Fruit fly (Drosophila melanogaster) whole organism, embryonic: ENCODE results near the gene CG5846.
A peak's percentile ranks its signal among the peaks of the same experiment; 100 is the strongest.

Experiments
- Antp ChIP-seq: fragments of 200-800 bp; sonication (Bioruptor generic); optimal IDR thresholded peaks from 3 replicates; lab custom pipeline; 2016; ENCODE audit warnings: missing biosample characterization, missing genetic modification characterization
- Asciz ChIP-seq: fragments of 200-800 bp; sonication (Bioruptor generic); optimal IDR thresholded peaks from 2 replicates; lab custom pipeline; 2017; ENCODE audit warnings: missing biosample characterization, mild to moderate bottlenecking, missing genetic modification characterization, missing genetic modification reagents
- Atf-2 ChIP-seq: fragments of 200-800 bp; sonication (Bioruptor generic); optimal IDR thresholded peaks from 2 replicates; lab custom pipeline; 2016; ENCODE audit warnings: missing biosample characterization, missing genetic modification characterization
- Awh ChIP-seq: fragments of 200-800 bp; sonication (Bioruptor generic); IDR thresholded peaks from 2 replicates; pipeline ENCODE4, ENCODE4 v1.3.6; 2022; ENCODE audit warnings: missing biosample characterization, missing genetic modification characterization
- CG11247 ChIP-seq: fragments of 200-800 bp; sonication (Bioruptor generic); IDR thresholded peaks from 2 replicates; pipeline ENCODE4 v1.3.6; 2022; ENCODE audit warnings: missing biosample characterization, missing genetic modification characterization
- CG11723 ChIP-seq: fragments of 200-800 bp; sonication (Bioruptor generic); optimal IDR thresholded peaks from 2 replicates; lab custom pipeline; 2017; ENCODE audit warnings: missing biosample characterization, mild to moderate bottlenecking, missing genetic modification characterization
- CG12219 ChIP-seq: fragments of 200-800 bp; sonication (Bioruptor generic); optimal IDR thresholded peaks from 3 replicates; lab custom pipeline; 2018; ENCODE audit warnings: missing biosample characterization, mild to moderate bottlenecking, missing genetic modification characterization
- CG12769 ChIP-seq: fragments of 200-800 bp; sonication (Bioruptor generic); optimal IDR thresholded peaks from 2 replicates; lab custom pipeline; 2019; ENCODE audit warnings: missing biosample characterization, mild to moderate bottlenecking, missing genetic modification characterization, moderate library complexity
- CG14014 ChIP-seq: fragments of 200-800 bp; sonication (Bioruptor generic); IDR thresholded peaks from 2 replicates; pipeline ENCODE4 v1.3.6; 2022; ENCODE audit warnings: missing biosample characterization, missing genetic modification characterization
- CG1602 ChIP-seq: fragments of 200-800 bp; sonication (Bioruptor generic); optimal IDR thresholded peaks from 3 replicates; lab custom pipeline; 2016; ENCODE audit warnings: missing biosample characterization, missing genetic modification characterization
- CG16813 ChIP-seq: fragments of 200-800 bp; sonication (Bioruptor generic); IDR thresholded peaks from 3 replicates; pipeline ENCODE4 v1.3.6; 2022; ENCODE audit warnings: missing biosample characterization, missing genetic modification characterization; ENCODE audit not compliant: partially characterized antibody
- CG16863 ChIP-seq: fragments of 200-800 bp; sonication (Bioruptor generic); optimal IDR thresholded peaks from 3 replicates; lab custom pipeline; 2016; ENCODE audit warnings: missing biosample characterization, missing genetic modification characterization
- CG17612 ChIP-seq: fragments of 200-800 bp; sonication (Bioruptor generic); IDR thresholded peaks from 2 replicates; pipeline ENCODE4 v1.3.6; 2022; ENCODE audit warnings: missing biosample characterization, missing genetic modification characterization
- CG17802 ChIP-seq: fragments of 200-800 bp; sonication (Bioruptor generic); optimal IDR thresholded peaks from 2 replicates; lab custom pipeline; 2018; ENCODE audit warnings: missing biosample characterization, mild to moderate bottlenecking, missing genetic modification characterization, moderate library complexity
- CG17829 ChIP-seq: fragments of 200-800 bp; optimal IDR thresholded peaks from 2 replicates; lab custom pipeline; 2019; ENCODE audit warnings: missing biosample characterization, mild to moderate bottlenecking, missing genetic modification characterization, moderate library complexity
- CG17912 ChIP-seq: fragments of 200-800 bp; sonication (Bioruptor generic); optimal IDR thresholded peaks from 2 replicates; lab custom pipeline; 2018; ENCODE audit warnings: missing biosample characterization, mild to moderate bottlenecking, missing genetic modification characterization
- CG2678 ChIP-seq: fragments of 200-800 bp; sonication (Bioruptor generic); optimal IDR thresholded peaks from 3 replicates; lab custom pipeline; 2019; ENCODE audit warnings: missing biosample characterization, mild to moderate bottlenecking, missing genetic modification characterization, moderate library complexity
- CG32532 ChIP-seq: fragments of 200-800 bp; sonication (Bioruptor generic); IDR thresholded peaks from 2 replicates; pipeline ENCODE4 v1.3.6; 2022; ENCODE audit warnings: missing biosample characterization, missing genetic modification characterization
- CG34422 ChIP-seq: fragments of 200-800 bp; sonication (Bioruptor generic); IDR thresholded peaks from 3 replicates; pipeline ENCODE4 v1.3.6; 2022; ENCODE audit warnings: missing biosample characterization, missing genetic modification characterization
- CG7987 ChIP-seq: fragments of 200-800 bp; sonication (Bioruptor generic); optimal IDR thresholded peaks from 2 replicates; lab custom pipeline; 2018; ENCODE audit warnings: missing biosample characterization, mild to moderate bottlenecking, missing genetic modification characterization, moderate library complexity
- CG8089 ChIP-seq: fragments of 200-800 bp; sonication (Bioruptor generic); optimal IDR thresholded peaks from 3 replicates; lab custom pipeline; 2016; ENCODE audit warnings: missing biosample characterization, missing genetic modification characterization
- CTCF ChIP-seq: fragments of 200-800 bp; sonication (Bioruptor generic); optimal IDR thresholded peaks from 2 replicates; lab custom pipeline; 2017; ENCODE audit warnings: missing biosample characterization, mild to moderate bottlenecking, missing genetic modification characterization, moderate library complexity
- D19A ChIP-seq: fragments of 200-800 bp; optimal IDR thresholded peaks from 3 replicates; lab custom pipeline; 2019; ENCODE audit warnings: missing biosample characterization, mild to moderate bottlenecking, missing genetic modification characterization, moderate library complexity
- Eip74EF ChIP-seq, 2 experiments: fragments of 200-800 bp in 1 of 2; fragments of >200 bp in 1 of 2; sonication (Bioruptor generic) in 1 of 2; optimal IDR thresholded peaks; 2 replicates each; lab custom pipeline; 2017 to 2019; ENCODE audit warnings: missing biosample characterization in 2 of 2, missing genetic modification characterization in 2 of 2, mild to moderate bottlenecking in 1 of 2, moderate library complexity in 1 of 2
- Ets97D ChIP-seq: fragments of 200-800 bp; sonication (Bioruptor generic); optimal IDR thresholded peaks from 3 replicates; lab custom pipeline; 2016; ENCODE audit warnings: missing biosample characterization, missing genetic modification characterization
- Fer3 ChIP-seq: fragments of 200-800 bp; sonication (Bioruptor generic); optimal IDR thresholded peaks from 2 replicates; lab custom pipeline; 2018; ENCODE audit warnings: missing biosample characterization, mild to moderate bottlenecking, missing genetic modification characterization, moderate library complexity
- H2.0 ChIP-seq: fragments of 200-800 bp; sonication (Bioruptor generic); IDR thresholded peaks from 2 replicates; pipeline ENCODE4 v1.3.6; 2022; ENCODE audit warnings: missing biosample characterization, missing genetic modification characterization
- Lpt ChIP-seq: fragments of >200 bp; optimal IDR thresholded peaks from 2 replicates; lab custom pipeline; 2018; ENCODE audit warnings: missing biosample characterization, missing genetic modification characterization
- Poxn ChIP-seq: fragments of 200-800 bp; sonication (Bioruptor generic); IDR thresholded peaks from 2 replicates; pipeline ENCODE4 v1.3.6; 2022; ENCODE audit warnings: missing biosample characterization, missing genetic modification characterization
- Ptx1 ChIP-seq: fragments of 200-800 bp; sonication (Bioruptor generic); IDR thresholded peaks from 2 replicates; pipeline ENCODE4 v1.3.6; 2022; ENCODE audit warnings: missing biosample characterization, missing genetic modification characterization
- Rx ChIP-seq: fragments of 200-800 bp; sonication (Bioruptor generic); IDR thresholded peaks from 2 replicates; pipeline ENCODE4 v1.3.6; 2022; ENCODE audit warnings: missing biosample characterization, missing genetic modification characterization
- Six4 ChIP-seq: fragments of 200-800 bp; sonication (Bioruptor generic); optimal IDR thresholded peaks from 2 replicates; lab custom pipeline; 2016; ENCODE audit warnings: missing biosample characterization, missing genetic modification characterization
- YL-1 ChIP-seq: fragments of 200-800 bp; sonication (Bioruptor generic); optimal IDR thresholded peaks from 3 replicates; lab custom pipeline; 2017; ENCODE audit warnings: missing biosample characterization, mild to moderate bottlenecking, missing genetic modification characterization
- bcd ChIP-seq: fragments of 200-800 bp; sonication (Bioruptor generic); optimal IDR thresholded peaks from 2 replicates; lab custom pipeline; 2017; ENCODE audit warnings: missing biosample characterization, mild to moderate bottlenecking, missing genetic modification characterization
- bigmax ChIP-seq: fragments of 200-800 bp; sonication (Bioruptor generic); optimal IDR thresholded peaks from 2 replicates; lab custom pipeline; 2018; ENCODE audit warnings: missing biosample characterization, mild to moderate bottlenecking, missing genetic modification characterization
- cad ChIP-seq: fragments of >200 bp; optimal IDR thresholded peaks from 2 replicates; lab custom pipeline; 2017; ENCODE audit warnings: missing biosample characterization, missing genetic modification characterization
- croc ChIP-seq: fragments of 200-800 bp; sonication (Bioruptor generic); conservative IDR thresholded peaks from 3 replicates; pipeline ENCODE4 v1.3.6; 2022; ENCODE audit warnings: missing biosample characterization, missing genetic modification characterization
- ftz-f1 ChIP-seq: fragments of 200-800 bp; sonication (Bioruptor generic); optimal IDR thresholded peaks from 2 replicates; lab custom pipeline; 2016; ENCODE audit warnings: missing biosample characterization, missing genetic modification characterization
- fu2 ChIP-seq: fragments of 200-800 bp; sonication (Bioruptor generic); optimal IDR thresholded peaks from 2 replicates; lab custom pipeline; 2016; ENCODE audit warnings: missing biosample characterization, missing genetic modification characterization
- ind ChIP-seq: fragments of 200-800 bp; sonication (Bioruptor generic); optimal IDR thresholded peaks from 3 replicates; lab custom pipeline; 2016; ENCODE audit warnings: missing biosample characterization, missing genetic modification characterization
- knrl ChIP-seq: fragments of 200-800 bp; sonication (Bioruptor generic); IDR thresholded peaks from 3 replicates; pipeline ENCODE4 v1.3.6; 2022; ENCODE audit warnings: missing biosample characterization, missing genetic modification characterization; ENCODE audit not compliant: partially characterized antibody
- lov ChIP-seq, 2 experiments: fragments of 200-800 bp in 1 of 2; fragments of >200 bp in 1 of 2; sonication (Bioruptor generic) in 1 of 2; IDR thresholded peaks in 1 of 2; optimal IDR thresholded peaks in 1 of 2; 2 replicates in 1 of 2; 3 replicates in 1 of 2; pipeline versions ENCODE4 v1.3.6 to Lab custom; 2017 to 2022; ENCODE audit warnings: missing biosample characterization in 1 of 2, missing genetic modification characterization in 1 of 2
- pnt ChIP-seq: fragments of 200-800 bp; sonication (Bioruptor generic); optimal IDR thresholded peaks from 3 replicates; lab custom pipeline; 2016; ENCODE audit warnings: missing biosample characterization, missing genetic modification characterization
- prd ChIP-seq, 3 experiments: fragments of >200 bp in 2 of 3; fragments of 200-800 bp in 1 of 3; sonication (Bioruptor generic) in 1 of 3; optimal IDR thresholded peaks in 2 of 3; IDR thresholded peaks in 1 of 3; 2 replicates in 2 of 3; 3 replicates in 1 of 3; pipeline versions ENCODE4 v1.3.6 to Lab custom; 2017 to 2022; ENCODE audit warnings: missing biosample characterization in 1 of 3, missing genetic modification characterization in 1 of 3
- pum ChIP-seq: fragments of 200-800 bp; sonication (Bioruptor generic); optimal IDR thresholded peaks from 2 replicates; lab custom pipeline; 2016; ENCODE audit warnings: missing biosample characterization, missing genetic modification characterization
- sc ChIP-seq, 3 experiments: fragments of >200 bp in 2 of 3; fragments of 200-800 bp in 1 of 3; sonication (Bioruptor generic) in 1 of 3; optimal IDR thresholded peaks; 2 replicates in 2 of 3; 3 replicates in 1 of 3; lab custom pipeline; 2017; ENCODE audit warnings: mild to moderate bottlenecking in 1 of 3, missing biosample characterization in 1 of 3, missing genetic modification characterization in 1 of 3, missing genetic modification reagents in 1 of 3
- shn ChIP-seq: fragments of 200-800 bp; sonication (Bioruptor generic); optimal IDR thresholded peaks from 3 replicates; lab custom pipeline; 2016; ENCODE audit warnings: missing biosample characterization, missing genetic modification characterization
- tll ChIP-seq, 2 experiments: fragments of 200-800 bp in 1 of 2; fragments of >200 bp in 1 of 2; sonication (Bioruptor generic) in 1 of 2; optimal IDR thresholded peaks; 2 replicates each; lab custom pipeline; 2017 to 2019; ENCODE audit warnings: missing biosample characterization in 2 of 2, missing genetic modification characterization in 2 of 2, mild to moderate bottlenecking in 1 of 2, moderate library complexity in 1 of 2
- zfh1 ChIP-seq: fragments of 200-800 bp; sonication (Bioruptor generic); IDR thresholded peaks from 3 replicates; pipeline ENCODE4 v1.3.6; 2022; ENCODE audit warnings: missing biosample characterization, missing genetic modification characterization

The CG5846 gene

dm6 chr2L:9954119-9954518 is 2.9 kb downstream of the CG5846 start, which contains the start of the genes CG13126 and CG4709 (continued):
- TF ChIP-seq CG17802 (tag; lab: Kevin White, UChicago) (peak; percentile 73), ftz-f1 (GFP tag; lab: Kevin White, UChicago) (no peak), pnt (GFP tag; lab: Kevin White, UChicago) (peak; percentile 33), Rx (GFP tag; lab: Robert Waterston, UW) (peak; percentile 60), YL-1 (GFP tag; lab: Kevin White, UChicago) (peak; percentile 85), Awh (GFP tag; lab: Robert Waterston, UW) (peak; percentile 89), CG12769 (tag; lab: Kevin White, UChicago) (no peak), CG14014 (peak; percentile 87), Ptx1 (GFP tag; lab: Robert Waterston, UW) (peak; percentile 93), ind (GFP tag; lab: Kevin White, UChicago) (peak; percentile 91), D19A (tag; lab: Kevin White, UChicago) (peak; percentile 90), CG11723 (GFP tag; lab: Kevin White, UChicago) (peak; percentile 74), bigmax (GFP tag; lab: Kevin White, UChicago) (no peak), Atf-2 (GFP tag; lab: Kevin White, UChicago) (peak; percentile 10), lov (optimal IDR thresholded peaks at IDR 0.05; lab: Kevin White, UChicago) (no peak), lov (GFP tag; IDR thresholded peaks at IDR 0.05; lab: Robert Waterston, UW) (peak; percentile 68; the same call in 2 of the 3 replicates), zfh1 (peak; percentile 90), fu2 (peak; percentile 5), Poxn (no peak; the same call in 1 of the 2 replicates), Asciz (GFP tag; lab: Kevin White, UChicago) (peak; percentile 90), CG16813 (GFP tag; lab: Robert Waterston, UW) (no peak), knrl (no peak), Six4 (GFP tag; lab: Kevin White, UChicago) (peak; percentile 90), CG34422 (peak; percentile 93), CG11247 (peak; percentile 83), bcd (GFP tag; lab: Kevin White, UChicago) (peak; percentile 93), H2.0 (GFP tag; lab: Robert Waterston, UW) (peak; percentile 82), cad (GFP tag; lab: Kevin White, UChicago) (no peak), tll (GFP tag; optimal IDR thresholded peaks at IDR 0.05; lab: Kevin White, UChicago) (peak in 1 of 2 experiments; percentile 25), CG17912 (peak; percentile 29), prd (optimal IDR thresholded peaks at IDR 0.05; lab: Kevin White, UChicago) (no peak), prd (GFP tag; IDR thresholded peaks at IDR 0.05; lab: Robert Waterston, UW) (peak; percentile 92), Fer3 (tag; lab: Kevin White, UChicago) (peak; percentile 94), croc (GFP tag; lab: Robert Waterston, UW) (peak; percentile 87), Antp (GFP tag; lab: Kevin White, UChicago) (peak; percentile 13), CG8089 (no peak), Eip74EF (GFP tag; optimal IDR thresholded peaks at IDR 0.05; lab: Kevin White, UChicago) (peak in 1 of 2 experiments; percentile 94), CG17612 (GFP tag; lab: Robert Waterston, UW) (0 out of 2 replicates have a peak, but pooled peaks have one; percentile 30), pum (peak; percentile 40), CG17829 (peak; percentile 97), shn (GFP tag; lab: Kevin White, UChicago) (no peak), CG32532 (GFP tag; lab: Robert Waterston, UW) (peak; percentile 92), Lpt (GFP tag; lab: Kevin White, UChicago) (no peak), CG1602 (peak; percentile 89), Ets97D (GFP tag; lab: Kevin White, UChicago) (peak; percentile 61), sc (optimal IDR thresholded peaks at IDR 0.05; lab: Kevin White, UChicago) (no peak), sc (GFP tag; optimal IDR thresholded peaks at IDR 0.05; lab: Kevin White, UChicago) (peak; percentile 82), CG12219 (GFP tag; lab: Kevin White, UChicago) (peak; percentile 70), CG16863 (GFP tag; lab: Kevin White, UChicago) (peak; percentile 24), CG2678 (peak; percentile 96), CG7987 (GFP tag; lab: Kevin White, UChicago) (peak; percentile 60), CTCF (GFP tag; lab: Kevin White, UChicago) (peak; percentile 61)
